Worm (Caenorhabditis elegans): ENCODE measurements around the gene rsp-5.

DNA sequence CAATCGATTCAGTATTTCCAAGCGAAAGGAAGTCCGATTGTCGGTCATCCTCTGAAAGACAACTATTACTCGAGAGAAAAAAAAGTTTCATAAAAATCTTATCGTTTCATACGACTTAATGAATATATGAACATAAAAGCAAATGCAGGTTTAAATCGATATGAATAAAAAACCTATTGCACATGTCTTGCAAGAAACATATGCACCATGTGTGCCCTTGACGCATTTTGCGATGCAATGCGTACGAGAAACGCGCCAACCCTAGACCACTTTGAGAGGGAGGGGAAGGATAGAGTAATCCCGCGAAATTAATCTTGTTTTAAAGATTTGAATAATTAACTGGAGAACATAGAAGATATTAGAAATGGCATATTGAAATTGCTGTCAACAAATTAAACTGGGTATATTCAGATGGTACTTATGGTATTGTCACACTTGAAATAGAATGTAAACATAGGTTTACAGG, 36.6 kb upstream of the rsp-5 start, which contains the start of gene atg-16.2:
- TF ChIP-seq ceh-28 (tag; optimal IDR thresholded peaks at IDR 0.05) (no peak), unc-39 (tag; optimal IDR thresholded peaks at IDR 0.05) (no peak), fkh-2 (tag; optimal IDR thresholded peaks at IDR 0.05) (no peak), egl-27 (tag; optimal IDR thresholded peaks at IDR 0.05) (no peak), fos-1 (tag; optimal IDR thresholded peaks at IDR 0.05) (no peak), fkh-10 (GFP tag; optimal IDR thresholded peaks at IDR 0.05) (no peak), ceh-16 (tag; optimal IDR thresholded peaks at IDR 0.05) (no peak), nhr-23 (tag; optimal IDR thresholded peaks at IDR 0.05) (no peak), nhr-11 (tag; optimal IDR thresholded peaks at IDR 0.05) (no peak), mdl-1 (tag; optimal IDR thresholded peaks at IDR 0.05) (no peak), nhr-76 (tag; optimal IDR thresholded peaks at IDR 0.05) (no peak), aly-2 (tag; optimal IDR thresholded peaks at IDR 0.05) (no peak), nhr-25 (tag; optimal IDR thresholded peaks at IDR 0.05) (peak; percentile 71), skn-1 (tag; optimal IDR thresholded peaks at IDR 0.05) (no peak)
